Worm (Caenorhabditis elegans) whole organism, mixed stage, embryonic: ENCODE measurements around the gene C44B11.4.

ENCODE experiments used
- elt-1 ChIP-seq: sonication (generic microtip); optimal IDR thresholded peaks from 2 replicates; lab custom pipeline; 2017; ENCODE audit warnings: missing genetic modification characterization, mild to moderate bottlenecking, missing compliant biosample characterization, antibody characterized with exemption, moderate library complexity, borderline replicate concordance; ENCODE audit not compliant: insufficient read depth
- nhr-76 ChIP-seq: sonication (generic microtip); optimal IDR thresholded peaks from 2 replicates; lab custom pipeline; 2017; ENCODE audit warnings: missing biosample characterization, missing genetic modification characterization
- sptf-1 ChIP-seq: sonication (generic microtip); optimal IDR thresholded peaks from 2 replicates; lab custom pipeline; 2017; ENCODE audit warnings: mild to moderate bottlenecking, missing genetic modification characterization, moderate library complexity, missing compliant biosample characterization

DNA sequence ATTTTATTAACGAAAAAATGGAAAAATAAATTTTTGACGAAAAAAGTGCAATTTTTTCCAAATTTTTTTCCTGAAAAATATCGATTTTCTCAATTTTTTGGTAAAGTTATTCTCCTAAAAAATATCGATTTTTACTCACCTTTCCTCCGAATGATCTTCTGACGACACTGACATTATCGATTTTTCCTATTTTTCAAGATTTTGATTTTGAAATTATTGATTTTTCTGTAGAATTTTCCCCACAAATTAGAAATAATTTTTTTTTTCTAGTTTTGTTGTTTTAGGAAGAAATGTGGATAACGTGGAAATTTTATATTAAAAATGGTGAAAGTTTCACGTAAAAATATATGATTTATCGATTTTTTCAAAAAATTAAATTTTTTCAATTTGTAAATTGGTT, 32.0 kb downstream of the C44B11.4 start:
- TF ChIP-seq nhr-76 (tag; lab: Kevin White, UChicago) = no peak
- TF ChIP-seq sptf-1 (tag; lab: Kevin White, UChicago) = no peak
- TF ChIP-seq elt-1 = no peak
